Comparison of ENCODE assay signal across 1 fruit fly cellular context in the genomic region with DNA sequence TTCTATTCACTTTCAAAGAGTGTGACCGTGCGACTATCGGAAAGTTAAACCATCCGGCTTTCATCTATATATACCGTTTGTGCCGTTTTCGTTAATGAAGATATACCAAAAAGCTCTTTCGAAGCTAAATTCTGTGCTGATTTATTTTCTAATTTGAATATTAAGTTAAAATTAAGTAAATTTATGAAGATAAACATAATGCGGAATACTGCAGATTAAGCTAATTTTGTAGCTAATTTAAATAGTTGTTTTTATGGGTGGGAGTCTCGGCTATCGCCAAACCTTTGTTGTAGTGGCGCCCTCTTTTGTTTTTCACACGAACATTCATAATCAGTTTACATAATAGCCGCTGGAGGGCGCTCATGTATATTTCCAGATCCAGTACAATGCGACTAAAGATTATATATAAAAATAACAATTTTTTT.
A peak's percentile ranks its signal among the peaks of the same experiment; 100 is the strongest.
TF ChIP-seq lines count a peak whose summit lies in the region.

A gene (minus strand): TSS at position 37 of the 425 bp plus-strand sequence.

TF ChIP-seq in whole organism, embryonic, 481 proteins besides CTCF, POLR2A, EP300 and RAD21 (continued from another document):
- TF ChIP-seq inv (GFP tag; IDR thresholded peaks at IDR 0.05; lab: Robert Waterston, UW; ENCODE audit: partially characterized antibody) (no peak), hth (optimal IDR thresholded peaks at IDR 0.05; lab: Kevin White, UChicago) (no peak), sc (optimal IDR thresholded peaks at IDR 0.05; lab: Kevin White, UChicago) (no peak), sc (GFP tag; optimal IDR thresholded peaks at IDR 0.05; lab: Kevin White, UChicago) (no peak), bigmax (GFP tag; optimal IDR thresholded peaks at IDR 0.05; lab: Kevin White, UChicago) (no peak), Dad (GFP tag; optimal IDR thresholded peaks at IDR 0.05; lab: Kevin White, UChicago) (no peak), CG12942 (GFP tag; optimal IDR thresholded peaks at IDR 0.05; lab: Kevin White, UChicago) (no peak), CG12236 (GFP tag; optimal IDR thresholded peaks at IDR 0.05; lab: Kevin White, UChicago) (no peak), CG30020 (tag; optimal IDR thresholded peaks at IDR 0.05; lab: Kevin White, UChicago) (peak; percentile 20), da (GFP tag; optimal IDR thresholded peaks at IDR 0.05; lab: Kevin White, UChicago) (no peak), CG17802 (tag; optimal IDR thresholded peaks at IDR 0.05; lab: Kevin White, UChicago) (peak; percentile 5), sisA (GFP tag; IDR thresholded peaks at IDR 0.05; lab: Robert Waterston, UW) (peak; percentile 49), run (tag; optimal IDR thresholded peaks at IDR 0.05; lab: Kevin White, UChicago) (no peak), pfk (GFP tag; optimal IDR thresholded peaks at IDR 0.05; lab: Kevin White, UChicago) (no peak), ro (GFP tag; IDR thresholded peaks at IDR 0.05; lab: Robert Waterston, UW) (no peak), CG18011 (GFP tag; optimal IDR thresholded peaks at IDR 0.05; lab: Kevin White, UChicago) (no peak), dpn (GFP tag; optimal IDR thresholded peaks at IDR 0.05; lab: Kevin White, UChicago) (peak in 1 of 2 experiments; percentile 67), Gsc (GFP tag; IDR thresholded peaks at IDR 0.05; lab: Robert Waterston, UW) (no peak), CG9215 (GFP tag; IDR thresholded peaks at IDR 0.05; lab: Robert Waterston, UW) (no peak), CG17385 (GFP tag; optimal IDR thresholded peaks at IDR 0.05; lab: Kevin White, UChicago) (peak; percentile 2), CG1603 (tag; optimal IDR thresholded peaks at IDR 0.05; lab: Kevin White, UChicago) (peak; percentile 29), CG3281 (GFP tag; optimal IDR thresholded peaks at IDR 0.05; lab: Kevin White, UChicago) (no peak), CG3838 (GFP tag; optimal IDR thresholded peaks at IDR 0.05; lab: Kevin White, UChicago) (no peak), Dp (GFP tag; optimal IDR thresholded peaks at IDR 0.05; lab: Kevin White, UChicago) (peak; percentile 44), peb (GFP tag; IDR thresholded peaks at IDR 0.05; lab: Robert Waterston, UW) (no peak), BEAF-32 (GFP tag; optimal IDR thresholded peaks at IDR 0.05; lab: Kevin White, UChicago) (peak; percentile 55), stwl (tag; optimal IDR thresholded peaks at IDR 0.05; lab: Kevin White, UChicago) (peak; percentile 66), CG12219 (GFP tag; optimal IDR thresholded peaks at IDR 0.05; lab: Kevin White, UChicago) (no peak), CG14860 (GFP tag; IDR thresholded peaks at IDR 0.05; lab: Robert Waterston, UW; ENCODE audit: partially characterized antibody) (no peak), eyg (GFP tag; optimal IDR thresholded peaks at IDR 0.05; lab: Kevin White, UChicago) (no peak), Med (GFP tag; lab: Kevin White, UChicago) (peak; percentile 91), CG9817 (tag; optimal IDR thresholded peaks at IDR 0.05; lab: Kevin White, UChicago) (peak; percentile 59), CG11398 (GFP tag; optimal IDR thresholded peaks at IDR 0.05; lab: Kevin White, UChicago) (no peak), lilli (GFP tag; optimal IDR thresholded peaks at IDR 0.05; lab: Kevin White, UChicago) (peak; percentile 40), nom (GFP tag; optimal IDR thresholded peaks at IDR 0.05; lab: Kevin White, UChicago) (no peak), CHES-1-like (GFP tag; optimal IDR thresholded peaks at IDR 0.05; lab: Kevin White, UChicago) (no peak), Antp (GFP tag; optimal IDR thresholded peaks at IDR 0.05; lab: Kevin White, UChicago) (no peak), CG4617 (GFP tag; optimal IDR thresholded peaks at IDR 0.05; lab: Kevin White, UChicago; ENCODE audit: borderline replicate concordance) (no peak), Six4 (GFP tag; optimal IDR thresholded peaks at IDR 0.05; lab: Kevin White, UChicago) (no peak), CG6175 (GFP tag; IDR thresholded peaks at IDR 0.05; lab: Robert Waterston, UW) (no peak), ewg (GFP tag; optimal IDR thresholded peaks at IDR 0.05; lab: Kevin White, UChicago) (peak; percentile 10), klu (GFP tag; IDR thresholded peaks at IDR 0.05; lab: Robert Waterston, UW) (no peak), B-H1 (GFP tag; IDR thresholded peaks at IDR 0.05; lab: Robert Waterston, UW) (no peak), sima (GFP tag; optimal IDR thresholded peaks at IDR 0.05; lab: Kevin White, UChicago) (no peak), D19A (tag; optimal IDR thresholded peaks at IDR 0.05; lab: Kevin White, UChicago) (no peak)
